Worm (Caenorhabditis elegans): Measurements from ENCODE around the gene cyn-11.

The cyn-11 gene

ce11 chrII:8716231-8716878, at the start of gene cyn-11, which contains the start of gene T01B7.5:
Gene cyn-11, minus strand, starts transcription at chrII:8716281.
Gene T01B7.5, plus strand, starts transcription at chrII:8716828.
- no peak for TF ChIP-seq elt-1 (tag; optimal IDR thresholded peaks at IDR 0.05)
- peak; percentile 16 for TF ChIP-seq snpc-4 (tag; optimal IDR thresholded peaks at IDR 0.05)
- no peak for TF ChIP-seq sea-2 (GFP tag; optimal IDR thresholded peaks at IDR 0.05)
- no peak for TF ChIP-seq fkh-10 (GFP tag; optimal IDR thresholded peaks at IDR 0.05)
- TF ChIP-seq nhr-11 (tag; optimal IDR thresholded peaks at IDR 0.05) = no peak
- TF ChIP-seq nhr-25 (tag; optimal IDR thresholded peaks at IDR 0.05) = no peak
- TF ChIP-seq nhr-43 (tag; optimal IDR thresholded peaks at IDR 0.05; ENCODE audit: poor library complexity, severe bottlenecking) = no peak
- no peak for TF ChIP-seq nhr-76 (tag; optimal IDR thresholded peaks at IDR 0.05)
- no peak for TF ChIP-seq unc-39 (tag; optimal IDR thresholded peaks at IDR 0.05)
- TF ChIP-seq fos-1 (tag; optimal IDR thresholded peaks at IDR 0.05) = no peak
- no peak for TF ChIP-seq nhr-77 (tag; optimal IDR thresholded peaks at IDR 0.05)
- no peak for TF ChIP-seq ztf-11 (tag; optimal IDR thresholded peaks at IDR 0.05)
- TF ChIP-seq ztf-4 (tag; optimal IDR thresholded peaks at IDR 0.05) = no peak
- TF ChIP-seq pqm-1 (tag; optimal IDR thresholded peaks at IDR 0.05) = no peak
- no peak for TF ChIP-seq egl-5 (tag; optimal IDR thresholded peaks at IDR 0.05)
- TF ChIP-seq ama-1 (optimal IDR thresholded peaks at IDR 0.05) = no peak
- TF ChIP-seq egl-27 (tag; optimal IDR thresholded peaks at IDR 0.05) = no peak
- TF ChIP-seq nhr-67 (tag; optimal IDR thresholded peaks at IDR 0.05) = no peak
- no peak for TF ChIP-seq ceh-9 (tag; optimal IDR thresholded peaks at IDR 0.05)
- no peak for TF ChIP-seq eor-1 (tag; optimal IDR thresholded peaks at IDR 0.05)
- TF ChIP-seq pha-4 (tag; optimal IDR thresholded peaks at IDR 0.05) = peak; percentile 41
- TF ChIP-seq ceh-28 (tag; optimal IDR thresholded peaks at IDR 0.05) = no peak
- TF ChIP-seq nhr-28 (tag; optimal IDR thresholded peaks at IDR 0.05) = no peak
- TF ChIP-seq aly-2 (tag; optimal IDR thresholded peaks at IDR 0.05) = no peak
- TF ChIP-seq mml-1 (tag; optimal IDR thresholded peaks at IDR 0.05) = no peak
- TF ChIP-seq nhr-237 (tag; optimal IDR thresholded peaks at IDR 0.05) = no peak
- no peak for TF ChIP-seq unc-62 (GFP tag; optimal IDR thresholded peaks at IDR 0.05)
- TF ChIP-seq mdl-1 (tag; optimal IDR thresholded peaks at IDR 0.05) = no peak
- no peak for TF ChIP-seq R02D3.7 (tag; optimal IDR thresholded peaks at IDR 0.05)
- TF ChIP-seq elt-2 (tag; optimal IDR thresholded peaks at IDR 0.05) = peak; percentile 6
- no peak for TF ChIP-seq fkh-2 (tag; optimal IDR thresholded peaks at IDR 0.05)
- no peak for TF ChIP-seq zag-1 (tag; optimal IDR thresholded peaks at IDR 0.05)
- TF ChIP-seq skn-1 (tag; optimal IDR thresholded peaks at IDR 0.05) = no peak
- no peak for TF ChIP-seq ceh-16 (tag; optimal IDR thresholded peaks at IDR 0.05)
- TF ChIP-seq nhr-23 (tag; optimal IDR thresholded peaks at IDR 0.05) = peak; percentile 29
- peak; percentile 2 for TF ChIP-seq lin-15B (tag; optimal IDR thresholded peaks at IDR 0.05)
- peak; percentile 39 for TF ChIP-seq nfya-1 (tag; optimal IDR thresholded peaks at IDR 0.05; ENCODE audit: insufficient read depth)
- no peak for TF ChIP-seq jun-1 (tag; optimal IDR thresholded peaks at IDR 0.05)

ce11 chrII:8765131-8765530, 49.0 kb upstream of the cyn-11 start:
- no peak for TF ChIP-seq ZK546.5 (tag; optimal IDR thresholded peaks at IDR 0.05)
- no peak for TF ChIP-seq egl-5 (tag; optimal IDR thresholded peaks at IDR 0.05)
- TF ChIP-seq snpc-4 (tag; optimal IDR thresholded peaks at IDR 0.05) = no peak
- TF ChIP-seq nhr-23 (tag; optimal IDR thresholded peaks at IDR 0.05) = peak; percentile 70
- TF ChIP-seq lsy-12 (tag; optimal IDR thresholded peaks at IDR 0.05) = peak; percentile 2
- no peak for TF ChIP-seq ceh-9 (tag; optimal IDR thresholded peaks at IDR 0.05)
- TF ChIP-seq elt-1 (tag; optimal IDR thresholded peaks at IDR 0.05) = no peak
- TF ChIP-seq daf-12 (tag; optimal IDR thresholded peaks at IDR 0.05) = no peak
- no peak for TF ChIP-seq nhr-12 (tag; optimal IDR thresholded peaks at IDR 0.05)
- no peak for TF ChIP-seq nfya-1 (tag; optimal IDR thresholded peaks at IDR 0.05; ENCODE audit: insufficient read depth)
- TF ChIP-seq mdl-1 (tag; optimal IDR thresholded peaks at IDR 0.05) = peak; percentile 48
- TF ChIP-seq nhr-28 (tag; optimal IDR thresholded peaks at IDR 0.05) = no peak
- TF ChIP-seq eor-1 (tag; optimal IDR thresholded peaks at IDR 0.05) = no peak
- peak; percentile 81 for TF ChIP-seq nhr-43 (tag; optimal IDR thresholded peaks at IDR 0.05; ENCODE audit: poor library complexity, severe bottlenecking)
- no peak for TF ChIP-seq zag-1 (tag; optimal IDR thresholded peaks at IDR 0.05)
- no peak for TF ChIP-seq egl-27 (tag; optimal IDR thresholded peaks at IDR 0.05)
- TF ChIP-seq nhr-77 (tag; optimal IDR thresholded peaks at IDR 0.05) = no peak
- TF ChIP-seq aly-2 (tag; optimal IDR thresholded peaks at IDR 0.05) = no peak
- peak; percentile 24 for TF ChIP-seq nhr-25 (tag; optimal IDR thresholded peaks at IDR 0.05)
- TF ChIP-seq unc-39 (tag; optimal IDR thresholded peaks at IDR 0.05) = no peak
- TF ChIP-seq R02D3.7 (tag; optimal IDR thresholded peaks at IDR 0.05) = no peak
- TF ChIP-seq nhr-237 (tag; optimal IDR thresholded peaks at IDR 0.05) = no peak
